Worm (Caenorhabditis elegans) whole organism, L4/young adult: ENCODE results near the gene K01A11.1.

Source experiments
- W03F9.2 ChIP-seq: fragments of 150-350 bp; optimal IDR thresholded peaks from 2 replicates; lab custom pipeline; 2014; ENCODE audit warnings: missing biosample characterization, missing genetic modification characterization
- him-1 ChIP-seq: sonication (generic microtip); optimal IDR thresholded peaks from 2 replicates; lab custom pipeline; 2016; ENCODE audit warnings: missing genotype, missing genetic modification reagents, missing genetic modification characterization, missing compliant biosample characterization

DNA sequence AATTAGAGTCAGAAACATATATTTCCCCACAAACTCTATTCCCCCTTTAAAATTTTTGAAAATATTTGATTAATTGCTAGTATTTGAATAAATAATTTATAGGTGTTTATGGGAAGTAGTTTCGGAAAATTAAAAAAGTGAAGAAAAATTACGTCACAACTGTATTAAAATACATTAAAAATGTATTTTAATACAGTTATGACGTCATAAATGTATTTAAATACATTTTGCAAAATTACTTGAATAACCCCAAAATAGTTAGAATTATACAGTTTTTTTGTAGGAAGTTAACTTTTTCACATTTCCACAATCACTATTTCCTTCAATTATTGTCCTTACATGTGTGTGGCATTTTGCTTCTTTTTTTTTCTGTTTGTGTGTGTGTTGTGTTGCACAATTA, 17.8 kb downstream of the K01A11.1 start:
- TF ChIP-seq him-1 (tag; lab: Kevin White, UChicago) (no peak), W03F9.2 (tag; lab: Kevin White, UChicago) (no peak)
